Worm (Caenorhabditis elegans): ENCODE measurements around the gene exo-1.
A peak's percentile ranks its signal among the peaks of the same experiment; 100 is the strongest.

The exo-1 gene

DNA sequence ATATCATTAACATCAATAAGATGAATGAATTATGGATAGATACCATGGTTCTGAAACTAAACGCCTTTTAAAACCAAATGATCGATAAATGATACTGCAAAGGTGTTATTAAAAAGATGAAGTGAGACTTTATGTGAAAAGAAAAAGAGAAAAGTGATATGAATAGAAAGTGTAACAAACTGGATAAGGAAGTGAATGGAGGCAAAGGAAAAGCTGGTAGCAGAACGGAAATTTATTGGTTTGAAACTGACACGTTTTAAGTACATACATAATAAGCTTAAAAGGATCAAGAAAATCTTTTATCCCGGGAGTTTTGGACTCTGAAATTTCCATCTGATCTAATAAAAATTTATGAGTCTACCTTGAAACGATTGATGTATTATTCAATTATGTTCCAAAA, 6.4 kb downstream of the exo-1 start, which contains the start of gene bli-5:
Gene bli-5, minus strand, starts transcription at position 101 of the 400 bp plus-strand sequence.
- TF ChIP-seq aly-1 (tag; optimal IDR thresholded peaks at IDR 0.05): no peak
- TF ChIP-seq tra-4 (tag; optimal IDR thresholded peaks at IDR 0.05): no peak
- no peak for TF ChIP-seq ceh-36 (tag; optimal IDR thresholded peaks at IDR 0.05)
- TF ChIP-seq tbx-11 (GFP tag; IDR thresholded peaks at IDR 0.05): no peak
- TF ChIP-seq hmbx-1 (tag; optimal IDR thresholded peaks at IDR 0.05): no peak

DNA sequence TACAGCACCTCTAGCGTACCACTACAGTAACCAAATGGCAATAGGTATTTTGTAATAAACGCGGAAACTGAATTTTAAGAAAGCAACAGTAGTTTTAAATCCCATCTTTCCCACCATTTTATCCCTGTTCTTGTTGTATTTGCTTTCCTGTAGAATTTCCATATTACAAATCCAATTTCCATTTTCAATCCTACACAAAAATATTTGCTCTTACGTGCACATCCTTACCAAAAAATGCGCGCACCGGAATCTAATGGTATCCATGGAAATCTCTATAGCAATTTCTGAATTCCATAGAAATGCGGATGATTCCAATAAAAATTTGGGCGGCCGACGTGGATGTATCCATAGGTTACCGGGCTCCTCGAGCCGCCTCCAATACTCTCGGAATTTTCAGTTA, 6.8 kb downstream of the exo-1 start, which contains the start of gene trf-1:
Gene trf-1, plus strand, starts transcription at position 301 of the 400 bp plus-strand sequence.
- TF ChIP-seq flt-1 (GFP tag; IDR thresholded peaks at IDR 0.05) (no peak), F13C5.2 (tag; optimal IDR thresholded peaks at IDR 0.05) (no peak)

DNA sequence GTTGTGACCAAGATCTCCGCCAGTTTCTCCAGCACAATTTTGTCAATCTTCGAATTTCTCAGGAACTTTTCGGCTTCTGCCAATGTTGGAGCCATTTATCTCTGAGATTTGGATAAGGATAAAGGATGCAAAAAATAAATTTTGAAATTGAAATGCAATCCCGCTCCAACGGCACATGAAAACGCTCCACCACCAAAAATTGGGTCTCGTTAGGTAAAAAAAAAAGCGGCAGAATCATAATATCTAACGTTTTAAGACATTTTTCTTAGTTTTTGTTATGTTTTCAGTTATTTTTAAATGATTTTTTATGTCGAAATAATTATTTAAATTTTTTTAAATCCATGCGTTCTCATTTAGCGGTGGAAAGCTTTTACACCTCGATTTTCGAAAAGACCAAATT, 11.1 kb downstream of the exo-1 start, which contains the start of gene F45G2.7:
Gene F45G2.7, minus strand, starts transcription at position 101 of the 400 bp plus-strand sequence.
- TF ChIP-seq ets-7 (tag; optimal IDR thresholded peaks at IDR 0.05): no peak
- no peak for TF ChIP-seq tbx-37 (GFP tag; conservative IDR thresholded peaks at IDR 0.05)

DNA sequence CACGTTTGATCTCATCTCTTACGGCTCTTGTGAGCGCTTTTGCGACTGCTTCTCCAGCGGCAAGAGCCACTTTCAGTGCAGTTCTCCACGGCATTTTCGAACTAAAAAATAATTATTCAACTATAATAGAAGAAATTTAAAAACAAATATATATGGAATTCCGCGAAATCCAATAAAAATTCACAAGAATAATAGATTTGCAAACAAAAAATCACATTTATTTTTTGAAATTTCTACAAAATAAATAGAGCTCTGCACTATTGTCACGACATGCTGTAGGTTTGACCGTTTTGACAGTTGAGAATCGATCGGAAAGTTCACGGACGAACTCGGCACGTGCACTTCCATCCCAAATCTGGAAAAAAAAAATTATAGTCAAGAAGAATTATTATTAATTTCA, 12.3 kb downstream of the exo-1 start, which contains the start of gene F45G2.8:
Gene F45G2.8, minus strand, starts transcription at position 101 of the 400 bp plus-strand sequence.
- no peak for TF ChIP-seq flt-1 (GFP tag; IDR thresholded peaks at IDR 0.05)
- TF ChIP-seq ceh-13 (GFP tag; optimal IDR thresholded peaks at IDR 0.05): no peak
- TF ChIP-seq hmbx-1 (tag; optimal IDR thresholded peaks at IDR 0.05): no peak
- TF ChIP-seq scrt-1 (GFP tag; IDR thresholded peaks at IDR 0.05): no peak
- TF ChIP-seq ama-1 (optimal IDR thresholded peaks at IDR 0.05): no peak
- TF ChIP-seq aly-1 (tag; optimal IDR thresholded peaks at IDR 0.05): no peak
- TF ChIP-seq tbx-37 (GFP tag; conservative IDR thresholded peaks at IDR 0.05): no peak
- no peak for TF ChIP-seq tbx-11 (GFP tag; IDR thresholded peaks at IDR 0.05)
- no peak for TF ChIP-seq tra-4 (tag; optimal IDR thresholded peaks at IDR 0.05)
- TF ChIP-seq hnd-1 (tag; optimal IDR thresholded peaks at IDR 0.05): no peak
- TF ChIP-seq pes-1 (GFP tag; IDR thresholded peaks at IDR 0.05): no peak
- TF ChIP-seq sea-1 (GFP tag; conservative IDR thresholded peaks at IDR 0.05): no peak
- no peak for TF ChIP-seq B0310.2 (tag; optimal IDR thresholded peaks at IDR 0.05)
- TF ChIP-seq F13C5.2 (tag; optimal IDR thresholded peaks at IDR 0.05): no peak

DNA sequence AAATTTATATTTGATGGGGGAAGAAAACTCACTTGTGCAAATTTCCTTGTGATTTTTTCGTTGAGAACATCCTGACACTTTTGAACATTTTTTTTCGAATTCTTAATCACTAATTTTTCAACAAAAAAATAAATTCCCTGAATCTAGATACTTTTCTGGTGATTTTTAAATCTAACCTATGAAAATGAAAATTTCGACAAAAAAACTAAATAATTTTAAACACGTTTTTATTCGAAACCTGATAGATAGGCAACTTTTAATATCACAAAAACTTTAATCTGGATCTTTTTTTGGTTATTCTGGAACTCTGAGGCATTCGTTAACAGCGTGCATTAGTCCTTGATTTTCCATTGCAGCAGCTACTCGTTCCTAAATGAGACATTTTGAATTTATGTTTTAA, 13.5 kb downstream of the exo-1 start, which contains the start of gene F45G2.9:
Gene F45G2.9, minus strand, starts transcription at position 101 of the 400 bp plus-strand sequence.
- TF ChIP-seq F13C5.2 (tag; optimal IDR thresholded peaks at IDR 0.05) (no peak), aly-1 (tag; optimal IDR thresholded peaks at IDR 0.05) (no peak), scrt-1 (GFP tag; IDR thresholded peaks at IDR 0.05) (no peak), hmg-4 (GFP tag; optimal IDR thresholded peaks at IDR 0.05) (no peak), tra-4 (tag; optimal IDR thresholded peaks at IDR 0.05) (no peak), ama-1 (optimal IDR thresholded peaks at IDR 0.05) (no peak), ceh-13 (GFP tag; optimal IDR thresholded peaks at IDR 0.05) (no peak), tbx-11 (GFP tag; IDR thresholded peaks at IDR 0.05) (no peak), pes-1 (GFP tag; IDR thresholded peaks at IDR 0.05) (no peak), hnd-1 (tag; optimal IDR thresholded peaks at IDR 0.05) (no peak), ceh-36 (tag; optimal IDR thresholded peaks at IDR 0.05) (no peak), tbx-37 (GFP tag; conservative IDR thresholded peaks at IDR 0.05) (no peak), B0310.2 (tag; optimal IDR thresholded peaks at IDR 0.05) (no peak), flt-1 (GFP tag; IDR thresholded peaks at IDR 0.05) (no peak), sea-1 (GFP tag; conservative IDR thresholded peaks at IDR 0.05) (no peak), hmbx-1 (tag; optimal IDR thresholded peaks at IDR 0.05) (no peak), ets-7 (tag; optimal IDR thresholded peaks at IDR 0.05) (no peak)

DNA sequence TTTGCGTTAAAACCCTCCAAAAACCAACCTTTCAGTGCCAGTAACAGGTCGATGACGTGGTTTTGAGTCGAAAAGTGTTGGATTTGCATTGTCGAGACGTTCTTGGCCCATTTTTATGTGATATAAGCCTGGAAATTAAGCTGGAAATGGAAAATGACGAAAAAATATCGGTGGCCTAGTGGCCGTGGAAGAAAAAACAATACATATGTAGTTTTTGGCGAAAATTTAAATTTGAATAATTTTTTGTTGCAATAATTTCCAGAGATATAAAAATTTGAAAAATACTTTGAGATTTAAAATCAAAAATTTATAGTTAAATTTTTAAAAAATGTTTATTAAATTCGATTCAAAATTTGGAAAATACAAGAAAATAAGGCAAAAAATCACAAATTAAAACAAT, 16.1 kb downstream of the exo-1 start, which contains the start of gene ciao-2B:
Gene ciao-2B, minus strand, starts transcription at position 130 of the 400 bp plus-strand sequence.
- no peak for TF ChIP-seq hnd-1 (tag; optimal IDR thresholded peaks at IDR 0.05)
- no peak for TF ChIP-seq tra-4 (tag; optimal IDR thresholded peaks at IDR 0.05)
- TF ChIP-seq tbx-37 (GFP tag; conservative IDR thresholded peaks at IDR 0.05): peak; percentile 35; the same call in 1 of the 2 replicates
- no peak for TF ChIP-seq aly-1 (tag; optimal IDR thresholded peaks at IDR 0.05)
- TF ChIP-seq ets-7 (tag; optimal IDR thresholded peaks at IDR 0.05): no peak
- TF ChIP-seq scrt-1 (GFP tag; IDR thresholded peaks at IDR 0.05): no peak
- no peak for TF ChIP-seq ceh-36 (tag; optimal IDR thresholded peaks at IDR 0.05)

DNA sequence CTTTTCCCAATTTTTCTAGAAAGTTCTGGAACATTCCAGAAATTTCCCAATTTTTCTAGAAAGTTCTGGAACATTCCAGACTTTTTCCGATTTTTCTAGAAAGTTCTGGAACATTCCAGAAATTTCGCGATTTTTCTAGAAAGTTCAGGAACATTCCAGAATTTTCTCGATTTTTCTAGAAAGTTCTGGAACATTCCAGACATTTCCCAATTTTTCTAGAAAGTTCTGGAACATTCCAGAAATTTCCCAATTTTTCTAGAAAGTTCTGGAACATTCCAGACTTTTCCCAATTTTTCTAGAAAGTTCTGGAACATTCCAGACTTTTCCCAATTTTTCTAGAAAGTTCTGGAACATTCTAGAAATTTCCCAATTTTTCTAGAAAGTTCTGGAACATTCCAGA, 24.1 kb downstream of the exo-1 start:
- peak; percentile 39; the same call in 1 of the 2 replicates for TF ChIP-seq pes-1 (GFP tag; IDR thresholded peaks at IDR 0.05)
- peak; percentile 25; the same call in 1 of the 2 replicates for TF ChIP-seq tbx-11 (GFP tag; IDR thresholded peaks at IDR 0.05)

DNA sequence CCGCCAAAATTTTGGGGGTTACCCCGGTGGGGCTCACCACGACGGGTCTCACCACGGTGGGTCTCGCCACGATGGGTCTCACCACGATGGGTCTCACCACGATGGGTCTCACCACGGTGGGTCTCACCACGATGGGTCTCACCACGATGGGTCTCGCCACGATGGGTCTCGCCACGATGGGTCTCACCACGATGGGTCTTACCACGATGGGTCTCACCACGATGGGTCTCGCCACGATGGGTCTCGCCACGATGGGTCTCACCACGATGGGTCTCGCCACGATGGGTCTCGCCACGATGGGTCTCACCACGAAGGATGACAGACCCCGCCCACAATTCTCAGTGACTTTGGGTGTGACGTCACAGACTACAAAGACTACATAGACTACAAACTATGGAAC, 24.9 kb downstream of the exo-1 start:
- TF ChIP-seq tbx-37 (GFP tag; conservative IDR thresholded peaks at IDR 0.05): 0 out of 2 replicates have a peak, but pooled peaks have one; percentile 32

DNA sequence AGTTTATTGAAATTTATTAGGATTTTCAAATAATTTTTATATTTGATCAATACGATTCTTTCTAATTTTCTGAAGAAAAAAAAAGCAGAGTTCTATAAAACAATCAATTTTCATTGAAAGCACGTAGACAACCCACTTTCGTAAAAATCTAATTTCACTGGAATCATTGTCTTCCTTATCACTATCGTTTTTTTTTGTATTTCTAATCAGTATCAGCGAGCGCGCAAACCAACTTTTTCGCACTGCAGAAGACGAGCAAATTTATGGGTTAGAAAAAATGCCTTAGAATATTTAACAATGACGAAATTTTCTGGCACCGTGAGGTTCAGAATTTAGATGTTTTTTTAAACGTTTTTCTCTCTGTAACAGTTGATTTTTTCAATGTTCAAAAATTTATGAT, 29.5 kb downstream of the exo-1 start:
- TF ChIP-seq B0310.2 (tag; optimal IDR thresholded peaks at IDR 0.05) (no peak), tbx-37 (GFP tag; conservative IDR thresholded peaks at IDR 0.05) (no peak), hmg-4 (GFP tag; optimal IDR thresholded peaks at IDR 0.05) (no peak), F13C5.2 (tag; optimal IDR thresholded peaks at IDR 0.05) (no peak), tra-4 (tag; optimal IDR thresholded peaks at IDR 0.05) (no peak), scrt-1 (GFP tag; IDR thresholded peaks at IDR 0.05) (no peak), ceh-13 (GFP tag; optimal IDR thresholded peaks at IDR 0.05) (no peak), flt-1 (GFP tag; IDR thresholded peaks at IDR 0.05) (no peak), ets-7 (tag; optimal IDR thresholded peaks at IDR 0.05) (no peak), hmbx-1 (tag; optimal IDR thresholded peaks at IDR 0.05) (no peak), ceh-36 (tag; optimal IDR thresholded peaks at IDR 0.05) (no peak)

All from whole organism, early embryonic.